Fruit fly (Drosophila melanogaster) whole organism, embryonic: ENCODE data around the gene Hand.
A peak's percentile ranks its signal among the peaks of the same experiment; 100 is the strongest.

Source experiments
- Asciz ChIP-seq: fragments of 200-800 bp; sonication (Bioruptor generic); optimal IDR thresholded peaks from 2 replicates; lab custom pipeline; 2017; ENCODE audit warnings: missing biosample characterization, mild to moderate bottlenecking, missing genetic modification characterization, missing genetic modification reagents
- CG1024 ChIP-seq: fragments of 200-800 bp; sonication (Bioruptor generic); IDR thresholded peaks from 2 replicates; pipeline ENCODE4 v1.3.6; 2022; ENCODE audit warnings: missing biosample characterization, missing genetic modification characterization
- CG11723 ChIP-seq: fragments of 200-800 bp; sonication (Bioruptor generic); optimal IDR thresholded peaks from 2 replicates; lab custom pipeline; 2017; ENCODE audit warnings: missing biosample characterization, mild to moderate bottlenecking, missing genetic modification characterization
- CG12391 ChIP-seq: fragments of 200-800 bp; sonication (Bioruptor generic); optimal IDR thresholded peaks from 3 replicates; lab custom pipeline; 2018; ENCODE audit warnings: missing biosample characterization, mild to moderate bottlenecking, missing genetic modification characterization, moderate library complexity
- CG13624 ChIP-seq: fragments of 200-800 bp; sonication (Bioruptor generic); optimal IDR thresholded peaks from 2 replicates; lab custom pipeline; 2016; ENCODE audit warnings: missing biosample characterization, missing genetic modification characterization
- CG14014 ChIP-seq: fragments of 200-800 bp; sonication (Bioruptor generic); IDR thresholded peaks from 2 replicates; pipeline ENCODE4 v1.3.6; 2022; ENCODE audit warnings: missing biosample characterization, missing genetic modification characterization
- CG1603 ChIP-seq: fragments of 200-800 bp; sonication (Bioruptor generic); optimal IDR thresholded peaks from 2 replicates; lab custom pipeline; 2019; ENCODE audit warnings: missing biosample characterization, mild to moderate bottlenecking, missing genetic modification characterization, moderate library complexity
- CG17361 ChIP-seq: fragments of 200-800 bp; sonication (Bioruptor generic); IDR thresholded peaks from 3 replicates; pipeline ENCODE4 v1.3.6; 2022; ENCODE audit warnings: missing biosample characterization, missing genetic modification characterization
- CG17568 ChIP-seq: fragments of 200-800 bp; sonication (Bioruptor generic); optimal IDR thresholded peaks from 2 replicates; lab custom pipeline; 2018; ENCODE audit warnings: missing biosample characterization, mild to moderate bottlenecking, missing genetic modification characterization, moderate library complexity
- CG18011 ChIP-seq: fragments of 200-800 bp; sonication (Bioruptor generic); optimal IDR thresholded peaks from 2 replicates; lab custom pipeline; 2017; ENCODE audit warnings: missing biosample characterization, missing genetic modification characterization, mild to moderate bottlenecking, moderate library complexity, missing genotype
- CG18262 ChIP-seq: fragments of 200-800 bp; optimal IDR thresholded peaks from 3 replicates; lab custom pipeline; 2019; ENCODE audit warnings: missing biosample characterization, mild to moderate bottlenecking, missing genetic modification characterization, moderate library complexity
- CG30020 ChIP-seq: fragments of 200-800 bp; optimal IDR thresholded peaks from 2 replicates; lab custom pipeline; 2019; ENCODE audit warnings: missing biosample characterization, mild to moderate bottlenecking, missing genetic modification characterization, moderate library complexity
- CG32767 ChIP-seq: fragments of 200-800 bp; sonication (Bioruptor generic); IDR thresholded peaks from 2 replicates; pipeline ENCODE4 v1.3.6; 2022; ENCODE audit warnings: missing biosample characterization, missing genetic modification characterization
- CG32772 ChIP-seq: fragments of 200-800 bp; sonication (Bioruptor generic); IDR thresholded peaks from 2 replicates; pipeline ENCODE4 v1.3.6; 2022; ENCODE audit warnings: missing biosample characterization, missing genetic modification characterization
- CG4617 ChIP-seq: fragments of 200-800 bp; sonication (Bioruptor generic); optimal IDR thresholded peaks from 3 replicates; lab custom pipeline; 2016; ENCODE audit warnings: missing biosample characterization, missing genetic modification characterization, borderline replicate concordance
- Dp ChIP-seq: fragments of 200-800 bp; sonication (Bioruptor generic); optimal IDR thresholded peaks from 2 replicates; lab custom pipeline; 2018; ENCODE audit warnings: missing biosample characterization, mild to moderate bottlenecking, missing genetic modification characterization, moderate library complexity
- E2f2 ChIP-seq: fragments of 200-800 bp; sonication (Bioruptor generic); IDR thresholded peaks from 2 replicates; pipeline ENCODE4 v1.3.6; 2022; ENCODE audit warnings: missing biosample characterization, missing genetic modification characterization
- Elba2 ChIP-seq: fragments of 200-800 bp; sonication (Bioruptor generic); optimal IDR thresholded peaks from 3 replicates; lab custom pipeline; 2016; ENCODE audit warnings: missing biosample characterization, missing genetic modification characterization
- MESR4 ChIP-seq: fragments of 200-800 bp; sonication (Bioruptor generic); optimal IDR thresholded peaks from 2 replicates; lab custom pipeline; 2018; ENCODE audit warnings: missing biosample characterization, mild to moderate bottlenecking, missing genetic modification characterization, moderate library complexity
- NfI ChIP-seq: fragments of 200-800 bp; sonication (Bioruptor generic); optimal IDR thresholded peaks from 3 replicates; lab custom pipeline; 2018; ENCODE audit warnings: missing biosample characterization, mild to moderate bottlenecking, missing genetic modification characterization, moderate library complexity
- Pdp1 ChIP-seq, 2 experiments: fragments of 200-800 bp; sonication (Bioruptor generic); optimal IDR thresholded peaks; 3 replicates each; lab custom pipeline; 2016; ENCODE audit warnings: missing biosample characterization in 2 of 2, missing genetic modification characterization in 2 of 2, mild to moderate bottlenecking in 1 of 2, moderate library complexity in 1 of 2
- YL-1 ChIP-seq: fragments of 200-800 bp; sonication (Bioruptor generic); optimal IDR thresholded peaks from 3 replicates; lab custom pipeline; 2017; ENCODE audit warnings: missing biosample characterization, mild to moderate bottlenecking, missing genetic modification characterization
- cg ChIP-seq: fragments of 200-800 bp; sonication (Bioruptor generic); optimal IDR thresholded peaks from 3 replicates; lab custom pipeline; 2019; ENCODE audit warnings: missing biosample characterization, mild to moderate bottlenecking, missing genetic modification characterization, moderate library complexity
- corto ChIP-seq: fragments of 200-800 bp; sonication (Bioruptor generic); optimal IDR thresholded peaks from 2 replicates; lab custom pipeline; 2016; ENCODE audit warnings: missing biosample characterization, mild to moderate bottlenecking, missing genetic modification characterization, moderate library complexity
- dmrt99B ChIP-seq: fragments of 200-800 bp; sonication (Bioruptor generic); optimal IDR thresholded peaks from 2 replicates; lab custom pipeline; 2018; ENCODE audit warnings: missing biosample characterization, mild to moderate bottlenecking, missing genetic modification characterization, moderate library complexity
- eve ChIP-seq, 2 experiments: fragments of >200 bp; optimal IDR thresholded peaks; 2 replicates each; lab custom pipeline; 2017; ENCODE audit warnings: missing biosample characterization in 2 of 2, missing genetic modification characterization in 2 of 2
- her ChIP-seq: fragments of 200-800 bp; sonication (Bioruptor generic); optimal IDR thresholded peaks from 2 replicates; lab custom pipeline; 2016; ENCODE audit warnings: missing biosample characterization, missing genetic modification characterization
- kah ChIP-seq: fragments of 200-800 bp; sonication (Bioruptor generic); optimal IDR thresholded peaks from 2 replicates; lab custom pipeline; 2018; ENCODE audit warnings: missing biosample characterization, mild to moderate bottlenecking, missing genetic modification characterization
- lbe ChIP-seq: fragments of 200-800 bp; sonication (Bioruptor generic); optimal IDR thresholded peaks from 2 replicates; lab custom pipeline; 2016; ENCODE audit warnings: missing biosample characterization, mild to moderate bottlenecking, missing genetic modification characterization
- mam ChIP-seq: fragments of 200-800 bp; sonication (Bioruptor generic); optimal IDR thresholded peaks from 3 replicates; lab custom pipeline; 2016; ENCODE audit warnings: missing biosample characterization, missing genetic modification characterization
- nerfin-1 ChIP-seq: fragments of 200-800 bp; sonication (Bioruptor generic); optimal IDR thresholded peaks from 3 replicates; lab custom pipeline; 2019; ENCODE audit warnings: missing biosample characterization, mild to moderate bottlenecking, missing genetic modification characterization, moderate library complexity
- nom ChIP-seq: fragments of 200-800 bp; sonication (Bioruptor generic); optimal IDR thresholded peaks from 2 replicates; lab custom pipeline; 2017; ENCODE audit warnings: missing biosample characterization, missing genetic modification characterization, mild to moderate bottlenecking, moderate library complexity, missing genetic modification reagents
- peb ChIP-seq: fragments of 200-800 bp; sonication (Bioruptor generic); IDR thresholded peaks from 2 replicates; pipeline ENCODE4 v1.3.6; 2022; ENCODE audit warnings: missing biosample characterization, missing genetic modification characterization
- pfk ChIP-seq: fragments of 200-800 bp; sonication (Bioruptor generic); optimal IDR thresholded peaks from 2 replicates; lab custom pipeline; 2018; ENCODE audit warnings: missing biosample characterization, mild to moderate bottlenecking, missing genetic modification characterization, moderate library complexity
- pzg ChIP-seq: fragments of 200-800 bp; sonication (Bioruptor generic); optimal IDR thresholded peaks from 3 replicates; lab custom pipeline; 2018; ENCODE audit warnings: missing biosample characterization, mild to moderate bottlenecking, missing genetic modification characterization, moderate library complexity
- ro ChIP-seq: fragments of 200-800 bp; sonication (Bioruptor generic); IDR thresholded peaks from 2 replicates; pipeline ENCODE4 v1.3.6; 2022; ENCODE audit warnings: missing biosample characterization, missing genetic modification characterization
- sens ChIP-seq: fragments of 200-800 bp; sonication (Bioruptor generic); peaks from one replicate; lab custom pipeline; 2016; ENCODE audit warnings: missing biosample characterization, missing genetic modification characterization
- wek ChIP-seq: fragments of 200-800 bp; sonication (Bioruptor generic); optimal IDR thresholded peaks from 3 replicates; lab custom pipeline; 2018; ENCODE audit warnings: missing biosample characterization, mild to moderate bottlenecking, missing genetic modification characterization, moderate library complexity

Hand gene

DNA sequence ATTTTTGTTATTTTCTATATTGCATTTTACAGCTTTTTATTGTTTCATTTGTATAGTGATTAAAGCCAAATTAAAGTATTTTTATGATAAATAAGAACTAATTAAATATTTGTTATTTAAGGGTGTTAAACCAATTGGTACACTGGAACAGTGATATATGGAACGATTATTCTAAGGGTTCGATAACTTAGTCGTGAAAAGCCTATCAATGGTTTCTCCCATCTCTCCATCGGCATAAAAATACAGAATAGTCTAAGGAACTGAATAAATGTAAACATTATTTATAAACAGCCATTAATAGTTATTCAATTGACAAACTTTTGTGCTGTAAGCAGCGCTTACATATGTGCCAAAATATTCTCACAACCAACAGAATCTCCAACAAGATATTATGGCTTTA, 30.1 kb downstream of the Hand start, which contains the start of gene Mob3 (continued):
- no peak for TF ChIP-seq CG14014 (GFP tag; lab: Robert Waterston, UW)

dm6 chr2L:10263830-10264634, 31.2 kb downstream of the Hand start, which contains the start of gene REPTOR-BP:
Gene REPTOR-BP (plus strand): TSS chr2L:10264125.
- peak; percentile 22 for TF ChIP-seq pzg (GFP tag; lab: Kevin White, UChicago)
- TF ChIP-seq nom (GFP tag; lab: Kevin White, UChicago) = peak; percentile 6
- TF ChIP-seq CG18011 (GFP tag; lab: Kevin White, UChicago) = no peak
- peak; percentile 76 for TF ChIP-seq corto (GFP tag; lab: Kevin White, UChicago)
- TF ChIP-seq Pdp1 (GFP tag; optimal IDR thresholded peaks at IDR 0.05; lab: Kevin White, UChicago) = peak in 1 of 2 experiments; percentile 18
- peak in 1 of 2 experiments; percentile 44 for TF ChIP-seq eve (GFP tag; optimal IDR thresholded peaks at IDR 0.05; lab: Kevin White, UChicago)
- no peak for TF ChIP-seq CG11723 (GFP tag; lab: Kevin White, UChicago)
- TF ChIP-seq YL-1 = peak; percentile 76
- TF ChIP-seq CG17361 (GFP tag; lab: Robert Waterston, UW) = peak; percentile 22; the same call in 1 of the 3 replicates
- peak; percentile 97 for TF ChIP-seq CG30020 (tag; lab: Kevin White, UChicago)
- no peak for TF ChIP-seq CG32772 (GFP tag; lab: Robert Waterston, UW)
- TF ChIP-seq CG12391 = no peak
- peak; percentile 48 for TF ChIP-seq Elba2
- no peak for TF ChIP-seq ro (GFP tag; lab: Robert Waterston, UW)
- peak; percentile 59 for TF ChIP-seq sens (GFP tag; lab: Kevin White, UChicago)
- peak; percentile 99 for TF ChIP-seq CG1603 (tag; lab: Kevin White, UChicago)
- peak; percentile 89 for TF ChIP-seq pfk (GFP tag; lab: Kevin White, UChicago)
- peak; percentile 71 for TF ChIP-seq lbe (GFP tag; lab: Kevin White, UChicago)
- TF ChIP-seq peb (GFP tag; lab: Robert Waterston, UW) = no peak
- TF ChIP-seq nerfin-1 = no peak
- TF ChIP-seq mam (GFP tag; lab: Kevin White, UChicago) = no peak
- TF ChIP-seq Dp (GFP tag; lab: Kevin White, UChicago) = peak; percentile 41
- peak; percentile 53; the same call in 1 of the 2 replicates for TF ChIP-seq CG32767 (GFP tag; lab: Robert Waterston, UW)
- TF ChIP-seq CG1024 (GFP tag; lab: Robert Waterston, UW) = peak; percentile 28; the same call in 1 of the 2 replicates
- peak; percentile 14 for TF ChIP-seq CG17568 (GFP tag; lab: Kevin White, UChicago)
- no peak for TF ChIP-seq Asciz (GFP tag; lab: Kevin White, UChicago)
- TF ChIP-seq kah = no peak
- TF ChIP-seq CG13624 (GFP tag; lab: Kevin White, UChicago) = peak; percentile 82
- no peak for TF ChIP-seq dmrt99B (tag; lab: Kevin White, UChicago)
- TF ChIP-seq NfI (GFP tag; lab: Kevin White, UChicago) = no peak
- TF ChIP-seq MESR4 (GFP tag; lab: Kevin White, UChicago) = peak; percentile 83
- peak; percentile 58 for TF ChIP-seq E2f2 (GFP tag; lab: Robert Waterston, UW)
- TF ChIP-seq cg (GFP tag; lab: Kevin White, UChicago) = peak; percentile 95
- peak; percentile 47 for TF ChIP-seq wek (GFP tag; lab: Kevin White, UChicago)
- peak; percentile 5 for TF ChIP-seq CG4617 (GFP tag; lab: Kevin White, UChicago)
- TF ChIP-seq her (GFP tag; lab: Kevin White, UChicago) = no peak
- TF ChIP-seq CG18262 = peak; percentile 0
- TF ChIP-seq, all 482 proteins: peak for 24
